1 fruit fly cellular context compared by ENCODE assay signal in genomic region chrX:2464189-2464588, dm6.
TF ChIP-seq lines count a peak whose summit lies in the region.

No protein-coding gene starts in this region.

TF ChIP-seq in whole organism, embryonic, 481 proteins besides CTCF, POLR2A, EP300 and RAD21 (continued from another document):
- TF ChIP-seq cas (GFP tag; IDR thresholded peaks at IDR 0.05; lab: Robert Waterston, UW) (no peak), br (optimal IDR thresholded peaks at IDR 0.05; lab: Kevin White, UChicago) (no peak), CG3163 (GFP tag; optimal IDR thresholded peaks at IDR 0.05; lab: Kevin White, UChicago) (no peak), stc (GFP tag; IDR thresholded peaks at IDR 0.05; lab: Robert Waterston, UW) (no peak), cg (GFP tag; optimal IDR thresholded peaks at IDR 0.05; lab: Kevin White, UChicago) (no peak), CG12299 (tag; optimal IDR thresholded peaks at IDR 0.05; lab: Kevin White, UChicago) (no peak), lilli (GFP tag; optimal IDR thresholded peaks at IDR 0.05; lab: Kevin White, UChicago) (no peak), Bdp1 (GFP tag; optimal IDR thresholded peaks at IDR 0.05; lab: Kevin White, UChicago) (no peak), jigr1 (GFP tag; IDR thresholded peaks at IDR 0.05; lab: Robert Waterston, UW) (no peak), CG11504 (tag; optimal IDR thresholded peaks at IDR 0.05; lab: Kevin White, UChicago) (peak; percentile 28), row (GFP tag; IDR thresholded peaks at IDR 0.05; lab: Robert Waterston, UW) (no peak), Xrp1 (GFP tag; IDR thresholded peaks at IDR 0.05; lab: Robert Waterston, UW) (0 out of 2 replicates have a peak, but pooled peaks have one; percentile 10), rib (GFP tag; IDR thresholded peaks at IDR 0.05; lab: Robert Waterston, UW) (no peak), ATbp (GFP tag; optimal IDR thresholded peaks at IDR 0.05; lab: Kevin White, UChicago) (peak; percentile 22), pho (GFP tag; optimal IDR thresholded peaks at IDR 0.05; lab: Kevin White, UChicago) (no peak), dpn (GFP tag; optimal IDR thresholded peaks at IDR 0.05; lab: Kevin White, UChicago) (no peak), CG15696 (tag; optimal IDR thresholded peaks at IDR 0.05; lab: Kevin White, UChicago) (no peak), CG17361 (GFP tag; IDR thresholded peaks at IDR 0.05; lab: Robert Waterston, UW) (no peak), vnd (GFP tag; IDR thresholded peaks at IDR 0.05; lab: Robert Waterston, UW; ENCODE audit: partially characterized antibody) (no peak), CG6272 (GFP tag; IDR thresholded peaks at IDR 0.05; lab: Robert Waterston, UW) (no peak), fd3F (GFP tag; optimal IDR thresholded peaks at IDR 0.05; lab: Kevin White, UChicago) (no peak), CG1529 (GFP tag; optimal IDR thresholded peaks at IDR 0.05; lab: Kevin White, UChicago) (no peak), CG10462 (GFP tag; optimal IDR thresholded peaks at IDR 0.05; lab: Kevin White, UChicago) (no peak), gce (GFP tag; IDR thresholded peaks at IDR 0.05; lab: Robert Waterston, UW) (no peak), sc (optimal IDR thresholded peaks at IDR 0.05; lab: Kevin White, UChicago) (no peak), sc (GFP tag; optimal IDR thresholded peaks at IDR 0.05; lab: Kevin White, UChicago) (no peak), phol (tag; optimal IDR thresholded peaks at IDR 0.05; lab: Kevin White, UChicago) (peak; percentile 26), CG12155 (GFP tag; optimal IDR thresholded peaks at IDR 0.05; lab: Kevin White, UChicago) (no peak), kah (GFP tag; optimal IDR thresholded peaks at IDR 0.05; lab: Kevin White, UChicago) (no peak), CG31388 (GFP tag; optimal IDR thresholded peaks at IDR 0.05; lab: Kevin White, UChicago) (no peak), esg (GFP tag; conservative IDR thresholded peaks at IDR 0.05; lab: Robert Waterston, UW) (no peak), dmrt99B (tag; optimal IDR thresholded peaks at IDR 0.05; lab: Kevin White, UChicago) (peak; percentile 5), lbe (GFP tag; optimal IDR thresholded peaks at IDR 0.05; lab: Kevin White, UChicago) (no peak), Ets65A (GFP tag; lab: Kevin White, UChicago) (peak; percentile 7), nmo (GFP tag; optimal IDR thresholded peaks at IDR 0.05; lab: Kevin White, UChicago) (peak; percentile 24), maf-S (GFP tag; optimal IDR thresholded peaks at IDR 0.05; lab: Kevin White, UChicago) (no peak), pnt (GFP tag; optimal IDR thresholded peaks at IDR 0.05; lab: Kevin White, UChicago) (no peak), CG17328 (GFP tag; IDR thresholded peaks at IDR 0.05; lab: Robert Waterston, UW) (no peak), z (GFP tag; IDR thresholded peaks at IDR 0.05; lab: Robert Waterston, UW) (0 out of 3 replicates have a peak, but pooled peaks have one; percentile 28), pros (GFP tag; optimal IDR thresholded peaks at IDR 0.05; lab: Kevin White, UChicago) (no peak), ham (GFP tag; IDR thresholded peaks at IDR 0.05; lab: Robert Waterston, UW) (no peak), psq (GFP tag; optimal IDR thresholded peaks at IDR 0.05; lab: Kevin White, UChicago) (no peak), so (GFP tag; IDR thresholded peaks at IDR 0.05; lab: Robert Waterston, UW) (no peak), Lpt (GFP tag; optimal IDR thresholded peaks at IDR 0.05; lab: Kevin White, UChicago) (no peak), Awh (GFP tag; IDR thresholded peaks at IDR 0.05; lab: Robert Waterston, UW) (no peak), trem (tag; optimal IDR thresholded peaks at IDR 0.05; lab: Kevin White, UChicago) (no peak), CG11696 (GFP tag; IDR thresholded peaks at IDR 0.05; lab: Robert Waterston, UW) (no peak), CG1647 (GFP tag; optimal IDR thresholded peaks at IDR 0.05; lab: Kevin White, UChicago) (no peak), nerfin-1 (tag; optimal IDR thresholded peaks at IDR 0.05; lab: Kevin White, UChicago) (no peak), tup (GFP tag; optimal IDR thresholded peaks at IDR 0.05; lab: Kevin White, UChicago) (no peak), chif (GFP tag; optimal IDR thresholded peaks at IDR 0.05; lab: Kevin White, UChicago) (peak in 1 of 2 experiments; percentile 1), zfh2 (GFP tag; optimal IDR thresholded peaks at IDR 0.05; lab: Kevin White, UChicago) (no peak), exex (tag; optimal IDR thresholded peaks at IDR 0.05; lab: Kevin White, UChicago) (no peak), HLHmδ (GFP tag; optimal IDR thresholded peaks at IDR 0.05; lab: Kevin White, UChicago) (no peak), Opbp (GFP tag; IDR thresholded peaks at IDR 0.05; lab: Robert Waterston, UW; ENCODE audit: partially characterized antibody) (no peak), tll (GFP tag; optimal IDR thresholded peaks at IDR 0.05; lab: Kevin White, UChicago) (no peak), CG7839 (tag; optimal IDR thresholded peaks at IDR 0.05; lab: Kevin White, UChicago) (peak; percentile 17), CG1603 (tag; optimal IDR thresholded peaks at IDR 0.05; lab: Kevin White, UChicago) (peak; percentile 42), Drgx (GFP tag; IDR thresholded peaks at IDR 0.05; lab: Robert Waterston, UW) (no peak), Sry-β (GFP tag; optimal IDR thresholded peaks at IDR 0.05; lab: Kevin White, UChicago) (no peak), lov (optimal IDR thresholded peaks at IDR 0.05; lab: Kevin White, UChicago) (no peak), lov (GFP tag; IDR thresholded peaks at IDR 0.05; lab: Robert Waterston, UW) (no peak), en (GFP tag; optimal IDR thresholded peaks at IDR 0.05; lab: Kevin White, UChicago) (no peak), CG14860 (GFP tag; IDR thresholded peaks at IDR 0.05; lab: Robert Waterston, UW; ENCODE audit: partially characterized antibody) (no peak), tna (GFP tag; IDR thresholded peaks at IDR 0.05; lab: Robert Waterston, UW; ENCODE audit: partially characterized antibody) (no peak), CG10321 (GFP tag; IDR thresholded peaks at IDR 0.05; lab: Robert Waterston, UW) (no peak), CG7963 (GFP tag; IDR thresholded peaks at IDR 0.05; lab: Robert Waterston, UW; ENCODE audit: partially characterized antibody) (no peak), CG2129 (GFP tag; IDR thresholded peaks at IDR 0.05; lab: Robert Waterston, UW; ENCODE audit: partially characterized antibody) (no peak), CoRest (tag; optimal IDR thresholded peaks at IDR 0.05; lab: Kevin White, UChicago) (peak; percentile 4), CG4707 (GFP tag; optimal IDR thresholded peaks at IDR 0.05; lab: Kevin White, UChicago) (no peak), slou (GFP tag; optimal IDR thresholded peaks at IDR 0.05; lab: Kevin White, UChicago) (no peak), CG7786 (GFP tag; optimal IDR thresholded peaks at IDR 0.05; lab: Kevin White, UChicago) (no peak), p53 (GFP tag; optimal IDR thresholded peaks at IDR 0.05; lab: Kevin White, UChicago) (no peak), hth (optimal IDR thresholded peaks at IDR 0.05; lab: Kevin White, UChicago) (no peak), Atf6 (GFP tag; IDR thresholded peaks at IDR 0.05; lab: Robert Waterston, UW) (no peak), tio (GFP tag; optimal IDR thresholded peaks at IDR 0.05; lab: Kevin White, UChicago) (no peak), Hand (GFP tag; optimal IDR thresholded peaks at IDR 0.05; lab: Kevin White, UChicago) (no peak), CG6765 (GFP tag; optimal IDR thresholded peaks at IDR 0.05; lab: Kevin White, UChicago) (no peak), kni (GFP tag; optimal IDR thresholded peaks at IDR 0.05; lab: Kevin White, UChicago) (no peak), CG1602 (GFP tag; optimal IDR thresholded peaks at IDR 0.05; lab: Kevin White, UChicago) (no peak), PHDP (tag; optimal IDR thresholded peaks at IDR 0.05; lab: Kevin White, UChicago) (no peak), CG32767 (GFP tag; IDR thresholded peaks at IDR 0.05; lab: Robert Waterston, UW) (no peak), Sox102F (GFP tag; optimal IDR thresholded peaks at IDR 0.05; lab: Kevin White, UChicago) (peak; percentile 33), CG42726 (GFP tag; IDR thresholded peaks at IDR 0.05; lab: Robert Waterston, UW; ENCODE audit: partially characterized antibody) (no peak), Pdp1 (GFP tag; optimal IDR thresholded peaks at IDR 0.05; lab: Kevin White, UChicago) (no peak), CG2712 (tag; optimal IDR thresholded peaks at IDR 0.05; lab: Kevin White, UChicago) (peak; percentile 35), zen (tag; optimal IDR thresholded peaks at IDR 0.05; lab: Kevin White, UChicago) (no peak), sima (GFP tag; optimal IDR thresholded peaks at IDR 0.05; lab: Kevin White, UChicago) (no peak), CG15479 (GFP tag; optimal IDR thresholded peaks at IDR 0.05; lab: Kevin White, UChicago) (no peak), CG33213 (GFP tag; optimal IDR thresholded peaks at IDR 0.05; lab: Kevin White, UChicago) (no peak), CG2116 (GFP tag; optimal IDR thresholded peaks at IDR 0.05; lab: Kevin White, UChicago) (no peak), vvl (GFP tag; IDR thresholded peaks at IDR 0.05; lab: Robert Waterston, UW) (no peak), CG18262 (tag; optimal IDR thresholded peaks at IDR 0.05; lab: Kevin White, UChicago) (peak; percentile 20), dimm (GFP tag; IDR thresholded peaks at IDR 0.05; lab: Robert Waterston, UW) (no peak), CG13296 (GFP tag; optimal IDR thresholded peaks at IDR 0.05; lab: Kevin White, UChicago) (no peak), CG12104 (GFP tag; optimal IDR thresholded peaks at IDR 0.05; lab: Kevin White, UChicago) (no peak), ken (GFP tag; IDR thresholded peaks at IDR 0.05; lab: Robert Waterston, UW) (no peak), CG2202 (tag; optimal IDR thresholded peaks at IDR 0.05; lab: Kevin White, UChicago) (no peak), CG10431 (GFP tag; optimal IDR thresholded peaks at IDR 0.05; lab: Kevin White, UChicago) (no peak), Mad (GFP tag; optimal IDR thresholded peaks at IDR 0.05; lab: Kevin White, UChicago) (no peak), CG17186 (GFP tag; optimal IDR thresholded peaks at IDR 0.05; lab: Kevin White, UChicago) (no peak), ase (GFP tag; IDR thresholded peaks at IDR 0.05; lab: Robert Waterston, UW) (no peak), BtbVII (GFP tag; optimal IDR thresholded peaks at IDR 0.05; lab: Kevin White, UChicago) (no peak), Atf3 (GFP tag; optimal IDR thresholded peaks at IDR 0.05; lab: Kevin White, UChicago) (no peak), Mes4 (GFP tag; optimal IDR thresholded peaks at IDR 0.05; lab: Kevin White, UChicago) (no peak), CG33557 (GFP tag; optimal IDR thresholded peaks at IDR 0.05; lab: Kevin White, UChicago) (no peak), luna (GFP tag; optimal IDR thresholded peaks at IDR 0.05; lab: Kevin White, UChicago) (no peak), ara (GFP tag; IDR thresholded peaks at IDR 0.05; lab: Robert Waterston, UW) (no peak), bowl (GFP tag; IDR thresholded peaks at IDR 0.05; lab: Robert Waterston, UW) (no peak), Doc2 (GFP tag; IDR thresholded peaks at IDR 0.05; lab: Robert Waterston, UW) (no peak), Elba2 (GFP tag; optimal IDR thresholded peaks at IDR 0.05; lab: Kevin White, UChicago) (no peak), CG13624 (GFP tag; optimal IDR thresholded peaks at IDR 0.05; lab: Kevin White, UChicago) (no peak), eve (GFP tag; optimal IDR thresholded peaks at IDR 0.05; lab: Kevin White, UChicago) (peak in 1 of 2 experiments; percentile 42), CG9876 (GFP tag; optimal IDR thresholded peaks at IDR 0.05; lab: Kevin White, UChicago) (no peak), CG10979 (tag; optimal IDR thresholded peaks at IDR 0.05; lab: Kevin White, UChicago) (peak; percentile 26), Nf-YA (GFP tag; IDR thresholded peaks at IDR 0.05; lab: Robert Waterston, UW) (no peak), CG7556 (GFP tag; optimal IDR thresholded peaks at IDR 0.05; lab: Kevin White, UChicago) (no peak), Asciz (GFP tag; optimal IDR thresholded peaks at IDR 0.05; lab: Kevin White, UChicago) (no peak), bsh (GFP tag; optimal IDR thresholded peaks at IDR 0.05; lab: Kevin White, UChicago) (peak in 1 of 2 experiments; percentile 33), shn (GFP tag; optimal IDR thresholded peaks at IDR 0.05; lab: Kevin White, UChicago) (no peak), knrl (GFP tag; IDR thresholded peaks at IDR 0.05; lab: Robert Waterston, UW; ENCODE audit: partially characterized antibody) (no peak), wek (GFP tag; optimal IDR thresholded peaks at IDR 0.05; lab: Kevin White, UChicago) (no peak), Poxn (GFP tag; IDR thresholded peaks at IDR 0.05; lab: Robert Waterston, UW) (no peak), tgo (GFP tag; IDR thresholded peaks at IDR 0.05; lab: Robert Waterston, UW) (no peak), CG8388 (GFP tag; optimal IDR thresholded peaks at IDR 0.05; lab: Kevin White, UChicago) (no peak), CG30020 (tag; optimal IDR thresholded peaks at IDR 0.05; lab: Kevin White, UChicago) (no peak), Myb (GFP tag; optimal IDR thresholded peaks at IDR 0.05; lab: Kevin White, UChicago) (no peak), Oli (tag; optimal IDR thresholded peaks at IDR 0.05; lab: Kevin White, UChicago) (peak; percentile 21), Med (GFP tag; lab: Kevin White, UChicago) (no peak), CG10543 (GFP tag; optimal IDR thresholded peaks at IDR 0.05; lab: Kevin White, UChicago) (no peak), CG15269 (tag; optimal IDR thresholded peaks at IDR 0.05; lab: Kevin White, UChicago) (no peak), CG2875 (GFP tag; optimal IDR thresholded peaks at IDR 0.05; lab: Kevin White, UChicago) (no peak), CG6813 (GFP tag; optimal IDR thresholded peaks at IDR 0.05; lab: Kevin White, UChicago) (no peak)
